Worm (Caenorhabditis elegans) whole organism, mixed stage, embryonic: ENCODE measurements around the gene K09C8.8.

Source experiments
- M03D4.4 ChIP-seq: sonication (generic microtip); optimal IDR thresholded peaks from 2 replicates; lab custom pipeline; 2017; ENCODE audit warnings: mild to moderate bottlenecking, missing genetic modification characterization, missing compliant biosample characterization
- blmp-1 ChIP-seq: fragments of 150-350 bp; optimal IDR thresholded peaks from 2 replicates; lab custom pipeline; 2014; ENCODE audit warnings: missing biosample characterization, missing genetic modification characterization
- ceh-39 ChIP-seq: fragments of 150-350 bp; optimal IDR thresholded peaks from 2 replicates; lab custom pipeline; 2014; ENCODE audit warnings: missing biosample characterization, missing genetic modification characterization
- ceh-43 ChIP-seq: fragments of 200-800 bp; sonication (Bioruptor generic); optimal IDR thresholded peaks from 2 replicates; lab custom pipeline; 2018; ENCODE audit warnings: mild to moderate bottlenecking, missing genetic modification characterization, moderate library complexity, missing compliant biosample characterization
- ceh-83 ChIP-seq: fragments of 200-800 bp; sonication (Bioruptor generic); optimal IDR thresholded peaks from 2 replicates; lab custom pipeline; 2018; ENCODE audit warnings: mild to moderate bottlenecking, missing genetic modification characterization, missing compliant biosample characterization
- ces-1 ChIP-seq: fragments of 150-350 bp; optimal IDR thresholded peaks from 2 replicates; lab custom pipeline; 2014; ENCODE audit warnings: missing biosample characterization, missing genetic modification reagents, missing genetic modification characterization
- cnd-1 ChIP-seq: fragments of 200-800 bp; sonication (Bioruptor generic); optimal IDR thresholded peaks from 2 replicates; lab custom pipeline; 2018; ENCODE audit warnings: mild to moderate bottlenecking, missing genetic modification characterization, missing compliant biosample characterization
- drap-1 ChIP-seq: fragments of 200-800 bp; sonication (Bioruptor generic); optimal IDR thresholded peaks from 3 replicates; lab custom pipeline; 2018; ENCODE audit warnings: mild to moderate bottlenecking, missing genetic modification characterization, missing compliant biosample characterization
- elt-1 ChIP-seq: sonication (generic microtip); optimal IDR thresholded peaks from 2 replicates; lab custom pipeline; 2017; ENCODE audit warnings: missing genetic modification characterization, mild to moderate bottlenecking, missing compliant biosample characterization, antibody characterized with exemption, moderate library complexity, borderline replicate concordance; ENCODE audit not compliant: insufficient read depth
- elt-3 ChIP-seq: fragments of 150-350 bp; optimal IDR thresholded peaks from 2 replicates; lab custom pipeline; 2014; ENCODE audit warnings: missing biosample characterization, missing genetic modification characterization
- flh-1 ChIP-seq: fragments of 200-800 bp; sonication (Bioruptor generic); optimal IDR thresholded peaks from 2 replicates; lab custom pipeline; 2018; ENCODE audit warnings: mild to moderate bottlenecking, missing genetic modification characterization, moderate library complexity, missing compliant biosample characterization
- ham-2 ChIP-seq: fragments of 200-800 bp; sonication (Bioruptor generic); optimal IDR thresholded peaks from 2 replicates; lab custom pipeline; 2018; ENCODE audit warnings: mild to moderate bottlenecking, missing genetic modification characterization, missing compliant biosample characterization
- hlh-1 ChIP-seq: fragments of 150-350 bp; optimal IDR thresholded peaks from 2 replicates; lab custom pipeline; 2014; ENCODE audit warnings: missing biosample characterization, missing genetic modification reagents, missing genetic modification characterization
- lin-13 ChIP-seq: fragments of 150-350 bp; optimal IDR thresholded peaks from 2 replicates; lab custom pipeline; 2014; ENCODE audit warnings: missing biosample characterization, missing genetic modification characterization
- lin-32 ChIP-seq: fragments of 200-800 bp; sonication (Bioruptor generic); optimal IDR thresholded peaks from 2 replicates; lab custom pipeline; 2018; ENCODE audit warnings: mild to moderate bottlenecking, missing genetic modification characterization, missing compliant biosample characterization
- mab-5 ChIP-seq: fragments of 150-350 bp; optimal IDR thresholded peaks from 2 replicates; lab custom pipeline; 2014; ENCODE audit warnings: missing biosample characterization, missing genetic modification characterization
- mep-1 ChIP-seq: fragments of 150-350 bp; optimal IDR thresholded peaks from 2 replicates; lab custom pipeline; 2017; ENCODE audit warnings: missing biosample characterization, missing genetic modification reagents, missing genetic modification characterization, inconsistent platforms
- mls-2 ChIP-seq: sonication (generic microtip); optimal IDR thresholded peaks from 2 replicates; lab custom pipeline; 2016; ENCODE audit warnings: mild to moderate bottlenecking, missing genetic modification characterization, moderate library complexity, missing compliant biosample characterization
- nhr-2 ChIP-seq: fragments of 150-350 bp; optimal IDR thresholded peaks from 2 replicates; lab custom pipeline; 2014; ENCODE audit warnings: missing biosample characterization, missing genetic modification characterization
- nhr-237 ChIP-seq: fragments of 150-350 bp; optimal IDR thresholded peaks from 2 replicates; lab custom pipeline; 2014; ENCODE audit warnings: missing biosample characterization, missing genetic modification characterization
- nhr-28 ChIP-seq: fragments of 150-350 bp; optimal IDR thresholded peaks from 2 replicates; lab custom pipeline; 2014; ENCODE audit warnings: missing biosample characterization, missing genetic modification characterization
- nhr-76 ChIP-seq: sonication (generic microtip); optimal IDR thresholded peaks from 2 replicates; lab custom pipeline; 2017; ENCODE audit warnings: missing biosample characterization, missing genetic modification characterization
- pha-4 ChIP-seq: fragments of 150-350 bp; optimal IDR thresholded peaks from 2 replicates; lab custom pipeline; 2018; ENCODE audit warnings: missing biosample characterization, missing genetic modification reagents, missing genetic modification characterization
- sem-2 ChIP-seq: fragments of 200-800 bp; sonication (Bioruptor generic); optimal IDR thresholded peaks from 2 replicates; lab custom pipeline; 2018; ENCODE audit warnings: mild to moderate bottlenecking, missing genetic modification characterization, missing compliant biosample characterization
- snpc-4 ChIP-seq: fragments of 150-350 bp; optimal IDR thresholded peaks from 2 replicates; lab custom pipeline; 2014; ENCODE audit warnings: missing biosample characterization, missing genetic modification characterization
- sptf-1 ChIP-seq: sonication (generic microtip); optimal IDR thresholded peaks from 2 replicates; lab custom pipeline; 2017; ENCODE audit warnings: mild to moderate bottlenecking, missing genetic modification characterization, moderate library complexity, missing compliant biosample characterization
- tbx-8 ChIP-seq: fragments of 200-800 bp; sonication (Bioruptor generic); optimal IDR thresholded peaks from 2 replicates; lab custom pipeline; 2018; ENCODE audit warnings: mild to moderate bottlenecking, missing genetic modification characterization, moderate library complexity, missing compliant biosample characterization
- unc-120 ChIP-seq: sonication (generic microtip); optimal IDR thresholded peaks from 2 replicates; lab custom pipeline; 2017; ENCODE audit warnings: missing genetic modification characterization, missing compliant biosample characterization; ENCODE audit not compliant: poor library complexity, severe bottlenecking
- zip-8 ChIP-seq: fragments of 150-350 bp; optimal IDR thresholded peaks from 2 replicates; lab custom pipeline; 2014; ENCODE audit warnings: missing biosample characterization, missing genetic modification characterization
- ztf-11 ChIP-seq: fragments of 150-350 bp; optimal IDR thresholded peaks from 2 replicates; lab custom pipeline; 2014; ENCODE audit warnings: missing biosample characterization, missing genetic modification characterization

The K09C8.8 gene

ce11 chrX:10963453-10964046 lies 7.2 kb upstream of the K09C8.8 start, which contains the start of gene nas-10 (continued):
- peak; percentile 38 for TF ChIP-seq ztf-11

- TF ChIP-seq mab-5 (tag; lab: Kevin White, UChicago) (no peak), ces-1 (GFP tag; lab: Kevin White, UChicago) (peak; percentile 82)
Observed at ce11 chrX:10965508-10965907, 5.2 kb upstream of the K09C8.8 start.

ce11 chrX:10966251-10966650 lies 4.5 kb upstream of the K09C8.8 start, which contains the start of gene lge-1:
Gene lge-1, plus strand, starts transcription at chrX:10966551.
- TF ChIP-seq ham-2 (GFP tag; lab: Kevin White, UChicago) = no peak
- no peak for TF ChIP-seq ceh-39 (tag; lab: Kevin White, UChicago)
- no peak for TF ChIP-seq sptf-1
- TF ChIP-seq zip-8 = no peak
- no peak for TF ChIP-seq nhr-28
- no peak for TF ChIP-seq elt-3
- no peak for TF ChIP-seq lin-13 (tag; lab: Kevin White, UChicago)
- no peak for TF ChIP-seq drap-1
- no peak for TF ChIP-seq ceh-43 (GFP tag; lab: Kevin White, UChicago)
- no peak for TF ChIP-seq nhr-2 (tag; lab: Kevin White, UChicago)
- no peak for TF ChIP-seq blmp-1 (tag; lab: Kevin White, UChicago)
- no peak for TF ChIP-seq flh-1 (GFP tag; lab: Kevin White, UChicago)
- no peak for TF ChIP-seq snpc-4 (tag; lab: Kevin White, UChicago)
- TF ChIP-seq mls-2 (tag; lab: Kevin White, UChicago) = no peak

- no peak for TF ChIP-seq nhr-28
- no peak for TF ChIP-seq drap-1
- TF ChIP-seq M03D4.4 (tag; lab: Kevin White, UChicago) = no peak
- no peak for TF ChIP-seq tbx-8 (GFP tag; lab: Kevin White, UChicago)
- no peak for TF ChIP-seq pha-4 (tag; lab: Kevin White, UChicago)
Observed at ce11 chrX:10967698-10968097, 3.0 kb upstream of the K09C8.8 start, which contains the start of gene K09C8.9. Gene K09C8.9, minus strand, starts transcription at chrX:10967798.

ce11 chrX:10971118-10971517 lies 389 bp downstream of the K09C8.8 start:
- no peak for TF ChIP-seq cnd-1 (tag; lab: Kevin White, UChicago)
- TF ChIP-seq hlh-1 (tag; lab: Kevin White, UChicago) = no peak
- no peak for TF ChIP-seq mep-1 (tag; lab: Kevin White, UChicago)
- no peak for TF ChIP-seq ham-2 (GFP tag; lab: Kevin White, UChicago)
- no peak for TF ChIP-seq tbx-8 (GFP tag; lab: Kevin White, UChicago)
- no peak for TF ChIP-seq nhr-2 (tag; lab: Kevin White, UChicago)
- no peak for TF ChIP-seq ces-1 (GFP tag; lab: Kevin White, UChicago)
- TF ChIP-seq sptf-1 = no peak
- TF ChIP-seq unc-120 = no peak
- TF ChIP-seq elt-3 = no peak
- no peak for TF ChIP-seq ceh-83 (GFP tag; lab: Kevin White, UChicago)
- TF ChIP-seq lin-13 (tag; lab: Kevin White, UChicago) = no peak
- no peak for TF ChIP-seq M03D4.4 (tag; lab: Kevin White, UChicago)
- no peak for TF ChIP-seq mls-2 (tag; lab: Kevin White, UChicago)
- TF ChIP-seq drap-1 = no peak
- TF ChIP-seq elt-1 = no peak
- TF ChIP-seq ztf-11 = no peak

ce11 chrX:10976447-10977196 lies 5.9 kb downstream of the K09C8.8 start:
- no peak for TF ChIP-seq lin-32 (GFP tag; lab: Kevin White, UChicago)
- TF ChIP-seq flh-1 (GFP tag; lab: Kevin White, UChicago) = no peak
- TF ChIP-seq drap-1 = no peak
- TF ChIP-seq blmp-1 (tag; lab: Kevin White, UChicago) = no peak
- no peak for TF ChIP-seq unc-120
- no peak for TF ChIP-seq ceh-83 (GFP tag; lab: Kevin White, UChicago)
- TF ChIP-seq nhr-76 (tag; lab: Kevin White, UChicago) = no peak
- no peak for TF ChIP-seq sem-2 (GFP tag; lab: Kevin White, UChicago)
- no peak for TF ChIP-seq elt-1
- no peak for TF ChIP-seq pha-4 (tag; lab: Kevin White, UChicago)
- no peak for TF ChIP-seq tbx-8 (GFP tag; lab: Kevin White, UChicago)
- TF ChIP-seq nhr-237 (tag; lab: Kevin White, UChicago) = no peak
- no peak for TF ChIP-seq nhr-28
- TF ChIP-seq, all 35 proteins: peak for 0
